Fruit fly (Drosophila melanogaster): ENCODE data around the gene CG7903.

Gene CG7903

DNA sequence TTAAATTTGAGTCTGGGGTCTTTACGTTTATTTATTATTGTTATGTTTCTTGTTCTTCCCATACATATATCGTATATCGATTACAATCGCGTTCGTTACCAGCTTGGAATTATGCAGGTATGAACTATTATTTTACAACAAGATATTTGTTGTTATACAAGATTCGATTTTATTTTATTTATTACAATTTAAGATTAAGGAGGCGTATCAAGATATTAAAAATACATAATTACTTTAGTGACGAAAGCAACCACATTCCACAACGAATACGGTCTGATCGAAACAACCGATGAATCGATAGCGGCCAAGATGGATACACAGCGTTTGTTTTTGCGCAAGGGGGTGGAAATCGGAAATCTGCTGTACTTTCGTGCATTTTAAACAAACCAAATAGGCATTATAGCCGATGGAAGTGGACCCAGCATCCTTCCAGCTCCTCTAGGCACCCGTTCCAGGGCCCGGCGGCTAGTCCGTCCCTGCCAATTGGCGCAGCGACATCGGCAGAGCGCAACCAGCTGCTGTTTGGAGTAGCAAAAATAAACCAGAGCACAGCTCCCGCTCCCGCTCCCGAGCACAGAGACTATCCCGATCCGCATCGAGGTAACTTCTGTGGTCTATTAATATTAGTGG lies 2.7 kb upstream of the CG7903 start, which contains the start of the genes CG15525 and CG11504:
Gene CG15525 (minus strand): TSS at position 70 of the 630 bp plus-strand sequence.
Gene CG11504 (plus strand): TSS at position 294 of the 630 bp plus-strand sequence.
- no peak for TF ChIP-seq CG33017 (tag; optimal IDR thresholded peaks at IDR 0.05)
- peak; percentile 42 for TF ChIP-seq Mnt (GFP tag; optimal IDR thresholded peaks at IDR 0.05)
- peak; percentile 29 for TF ChIP-seq CG14711 (tag; optimal IDR thresholded peaks at IDR 0.05)
- TF ChIP-seq Crg-1 (GFP tag; optimal IDR thresholded peaks at IDR 0.05) = no peak
- no peak for TF ChIP-seq toe (GFP tag; optimal IDR thresholded peaks at IDR 0.05)
- peak; percentile 55 for TF ChIP-seq bab1 (GFP tag; optimal IDR thresholded peaks at IDR 0.05)
- no peak for TF ChIP-seq CG5204 (GFP tag; optimal IDR thresholded peaks at IDR 0.05)
- TF ChIP-seq CG1620 (GFP tag; optimal IDR thresholded peaks at IDR 0.05) = peak; percentile 23
- no peak for TF ChIP-seq tj (GFP tag; optimal IDR thresholded peaks at IDR 0.05)
- TF ChIP-seq cnc (optimal IDR thresholded peaks at IDR 0.05) = no peak
- no peak for TF ChIP-seq Hr96 (GFP tag; optimal IDR thresholded peaks at IDR 0.05)
- TF ChIP-seq CG7101 (tag; optimal IDR thresholded peaks at IDR 0.05) = peak; percentile 18
- TF ChIP-seq CG7045 (GFP tag; optimal IDR thresholded peaks at IDR 0.05) = no peak

DNA sequence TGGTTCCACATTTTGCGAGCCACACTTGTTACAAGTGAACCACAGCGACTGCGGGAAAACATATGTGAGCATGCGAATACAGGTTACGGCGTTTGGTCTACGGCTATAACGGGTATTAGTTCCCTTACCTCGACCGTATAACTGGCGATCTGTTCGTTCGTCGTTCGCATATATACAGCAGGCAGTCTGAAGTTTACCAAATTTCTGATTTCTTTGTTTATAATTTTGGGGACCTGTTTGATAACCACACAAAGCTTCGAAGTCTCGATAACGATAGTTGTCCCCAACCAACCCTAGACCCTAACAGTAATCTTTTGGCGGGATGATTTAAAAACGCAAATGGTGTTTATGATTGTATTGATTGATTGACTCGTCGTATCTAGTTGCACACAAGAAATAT lies 1.9 kb downstream of the CG7903 start, which contains the start of gene Acph-1:
Gene Acph-1 (minus strand): TSS at position 278 of the 400 bp plus-strand sequence.
- no peak for TF ChIP-seq CG1620 (GFP tag; optimal IDR thresholded peaks at IDR 0.05)
- no peak for TF ChIP-seq CG14711 (tag; optimal IDR thresholded peaks at IDR 0.05)
- TF ChIP-seq CG5204 (GFP tag; optimal IDR thresholded peaks at IDR 0.05) = no peak
- peak; percentile 6 for TF ChIP-seq bab1 (GFP tag; optimal IDR thresholded peaks at IDR 0.05)
- no peak for TF ChIP-seq cic (GFP tag; optimal IDR thresholded peaks at IDR 0.05)

DNA sequence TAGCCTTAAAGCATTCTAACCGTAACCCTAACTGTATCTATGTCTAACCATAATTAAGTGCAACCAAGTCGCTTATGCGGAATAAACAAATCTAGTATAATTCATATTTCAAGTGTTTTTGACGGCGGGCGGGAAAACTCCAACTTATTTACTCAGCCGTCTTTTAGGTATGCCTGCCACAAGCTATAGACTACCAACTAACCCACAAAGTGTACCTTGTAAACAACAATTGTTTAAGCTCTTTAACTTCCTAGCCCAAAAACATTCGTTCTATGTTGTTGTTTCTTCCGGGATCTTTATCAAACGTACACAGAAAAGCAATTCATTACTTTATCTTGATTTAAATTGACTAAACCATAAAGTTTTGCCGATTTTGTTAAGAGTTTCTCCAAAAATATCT lies 4.3 kb downstream of the CG7903 start:
- TF ChIP-seq cic (GFP tag; optimal IDR thresholded peaks at IDR 0.05) (no peak), Crg-1 (GFP tag; optimal IDR thresholded peaks at IDR 0.05) (no peak), CG7045 (GFP tag; optimal IDR thresholded peaks at IDR 0.05) (no peak), CG1620 (GFP tag; optimal IDR thresholded peaks at IDR 0.05) (no peak), ovo (GFP tag; optimal IDR thresholded peaks at IDR 0.05) (no peak)

DNA sequence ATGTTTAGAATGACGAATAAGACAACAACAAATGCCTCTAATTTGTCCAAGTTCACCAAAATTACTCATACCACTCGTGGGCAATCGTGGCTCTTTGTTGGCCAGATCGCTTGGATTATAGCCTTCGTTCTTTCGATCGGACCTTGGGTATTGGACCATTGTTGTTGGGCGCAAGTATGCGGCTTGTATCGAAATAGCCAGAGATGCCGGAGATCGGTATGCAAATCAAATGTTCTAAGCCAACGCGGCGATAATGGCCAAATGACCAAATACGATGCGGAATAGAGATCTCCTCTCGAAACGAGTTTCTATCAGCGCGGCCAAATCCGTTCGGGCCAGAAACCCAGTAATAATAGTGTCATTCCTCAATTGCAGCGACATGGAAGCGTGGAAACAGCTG lies 9.8 kb downstream of the CG7903 start:
- no peak for TF ChIP-seq Clk (GFP tag; optimal IDR thresholded peaks at IDR 0.05)
- no peak for TF ChIP-seq CG1620 (GFP tag; optimal IDR thresholded peaks at IDR 0.05)
- no peak for TF ChIP-seq bab1 (GFP tag; optimal IDR thresholded peaks at IDR 0.05)
- no peak for TF ChIP-seq ovo (GFP tag; optimal IDR thresholded peaks at IDR 0.05)
- TF ChIP-seq cnc (optimal IDR thresholded peaks at IDR 0.05) = no peak
- TF ChIP-seq CG5204 (GFP tag; optimal IDR thresholded peaks at IDR 0.05) = no peak
- TF ChIP-seq CG7045 (GFP tag; optimal IDR thresholded peaks at IDR 0.05) = no peak
- no peak for TF ChIP-seq CG7101 (tag; optimal IDR thresholded peaks at IDR 0.05)
- no peak for TF ChIP-seq CG14711 (tag; optimal IDR thresholded peaks at IDR 0.05)
- no peak for TF ChIP-seq Hr96 (GFP tag; optimal IDR thresholded peaks at IDR 0.05)
- TF ChIP-seq Crg-1 (GFP tag; optimal IDR thresholded peaks at IDR 0.05) = no peak
- TF ChIP-seq CG12768 (GFP tag; optimal IDR thresholded peaks at IDR 0.05) = no peak
- no peak for TF ChIP-seq tj (GFP tag; optimal IDR thresholded peaks at IDR 0.05)
- no peak for TF ChIP-seq pad (GFP tag; optimal IDR thresholded peaks at IDR 0.05)
- no peak for TF ChIP-seq Mnt (GFP tag; optimal IDR thresholded peaks at IDR 0.05)

DNA sequence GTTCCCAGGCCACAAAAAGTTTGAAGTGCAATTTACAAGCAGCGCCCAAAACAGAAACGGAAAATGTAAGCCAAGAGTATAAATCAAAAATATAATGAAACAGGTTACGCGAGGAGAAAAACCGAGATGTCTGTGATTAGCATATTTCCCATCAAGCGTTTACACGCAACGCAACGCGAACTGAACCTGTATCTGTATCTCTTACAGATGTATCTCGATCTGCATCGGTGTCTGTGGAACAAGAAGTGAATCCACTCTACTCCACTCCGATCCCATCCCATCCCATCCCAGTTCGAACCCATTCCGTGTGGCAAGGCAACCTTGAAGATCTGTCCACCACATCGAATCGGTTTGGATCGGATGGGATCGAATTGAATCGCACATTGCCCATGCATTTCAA lies 11.1 kb downstream of the CG7903 start:
- TF ChIP-seq cnc (optimal IDR thresholded peaks at IDR 0.05) = no peak
- no peak for TF ChIP-seq Hr96 (GFP tag; optimal IDR thresholded peaks at IDR 0.05)
- TF ChIP-seq CG14711 (tag; optimal IDR thresholded peaks at IDR 0.05) = no peak
- no peak for TF ChIP-seq CG12768 (GFP tag; optimal IDR thresholded peaks at IDR 0.05)
- TF ChIP-seq kay (GFP tag; ENCODE audit: borderline replicate concordance) = no peak
- no peak for TF ChIP-seq CG7101 (tag; optimal IDR thresholded peaks at IDR 0.05)
- TF ChIP-seq CG1620 (GFP tag; optimal IDR thresholded peaks at IDR 0.05) = no peak
- no peak for TF ChIP-seq CG5204 (GFP tag; optimal IDR thresholded peaks at IDR 0.05)
- TF ChIP-seq tj (GFP tag; optimal IDR thresholded peaks at IDR 0.05) = no peak
- TF ChIP-seq CG33017 (tag; optimal IDR thresholded peaks at IDR 0.05) = no peak
- TF ChIP-seq Clk (GFP tag; optimal IDR thresholded peaks at IDR 0.05) = no peak
- no peak for TF ChIP-seq CG11617 (GFP tag; optimal IDR thresholded peaks at IDR 0.05)
- no peak for TF ChIP-seq cic (GFP tag; optimal IDR thresholded peaks at IDR 0.05)
- TF ChIP-seq Crg-1 (GFP tag; optimal IDR thresholded peaks at IDR 0.05) = no peak
- TF ChIP-seq Mnt (GFP tag; optimal IDR thresholded peaks at IDR 0.05) = no peak
- no peak for TF ChIP-seq bab1 (GFP tag; optimal IDR thresholded peaks at IDR 0.05)

DNA sequence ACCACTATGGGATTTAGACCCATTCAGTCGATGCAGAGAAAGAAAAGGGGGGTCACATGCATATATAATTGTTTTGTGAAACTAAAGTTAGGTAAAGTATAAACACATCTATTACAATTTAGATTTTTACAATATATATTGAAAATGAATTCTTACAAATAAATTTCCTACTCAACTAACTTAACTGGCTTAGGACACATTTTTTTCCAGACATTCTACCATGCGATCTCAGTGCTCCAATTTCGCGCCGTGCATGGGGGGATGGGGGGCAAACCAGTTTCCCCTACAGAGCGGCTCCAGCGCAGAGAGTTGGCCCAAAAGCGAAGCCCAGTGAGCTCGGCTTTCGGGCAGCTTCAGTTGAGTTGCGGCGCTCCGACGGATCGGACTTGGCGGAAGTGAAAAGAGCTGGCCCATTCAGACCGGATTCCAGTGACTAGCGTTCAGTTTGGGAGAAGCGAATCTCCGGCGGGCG lies 11.9 kb downstream of the CG7903 start, which contains the start of gene CG7896:
Gene CG7896 (plus strand): TSS at position 354 of the 472 bp plus-strand sequence.
- TF ChIP-seq CG33017 (tag; optimal IDR thresholded peaks at IDR 0.05) (no peak), bab1 (GFP tag; optimal IDR thresholded peaks at IDR 0.05) (no peak), toe (GFP tag; optimal IDR thresholded peaks at IDR 0.05) (no peak), CG12768 (GFP tag; optimal IDR thresholded peaks at IDR 0.05) (no peak), cic (GFP tag; optimal IDR thresholded peaks at IDR 0.05) (no peak), CG14711 (tag; optimal IDR thresholded peaks at IDR 0.05) (no peak), Clk (GFP tag; optimal IDR thresholded peaks at IDR 0.05) (no peak), pad (GFP tag; optimal IDR thresholded peaks at IDR 0.05) (no peak), Hr96 (GFP tag; optimal IDR thresholded peaks at IDR 0.05) (no peak), CG11617 (GFP tag; optimal IDR thresholded peaks at IDR 0.05) (no peak), CG1620 (GFP tag; optimal IDR thresholded peaks at IDR 0.05) (no peak), Crg-1 (GFP tag; optimal IDR thresholded peaks at IDR 0.05) (no peak), cnc (optimal IDR thresholded peaks at IDR 0.05) (no peak)
